4 fruit fly cellular contexts compared by ENCODE assay signal in genomic region chr2L:8915709-8916108, dm6.
TF ChIP-seq lines count a peak whose summit lies in the region.

No protein-coding gene starts in this region.

- TF ChIP-seq CTCF in whole organism, embryonic (GFP tag; optimal IDR thresholded peaks at IDR 0.05; lab: Kevin White, UChicago): no peak

TF ChIP-seq in whole organism, 6 proteins besides CTCF, POLR2A, EP300 and RAD21:
- peak; percentile 14 for TF ChIP-seq Dll (optimal IDR thresholded peaks at IDR 0.05; lab: Kevin White, UChicago)
- no peak for TF ChIP-seq EcR (GFP tag; optimal IDR thresholded peaks at IDR 0.05; lab: Kevin White, UChicago)
- no peak for TF ChIP-seq psq (optimal IDR thresholded peaks at IDR 0.05; lab: Kevin White, UChicago)
- no peak for TF ChIP-seq usp (GFP tag; optimal IDR thresholded peaks at IDR 0.05; lab: Kevin White, UChicago)
- TF ChIP-seq CG8478 (optimal IDR thresholded peaks at IDR 0.05; lab: Kevin White, UChicago): no peak
- no peak for TF ChIP-seq pan (optimal IDR thresholded peaks at IDR 0.05; lab: Kevin White, UChicago)

TF ChIP-seq in whole organism, embryonic, 481 proteins besides CTCF, POLR2A, EP300 and RAD21:
- TF ChIP-seq CG12769 (tag; optimal IDR thresholded peaks at IDR 0.05; lab: Kevin White, UChicago) (peak; percentile 4), schlank (tag; optimal IDR thresholded peaks at IDR 0.05; lab: Kevin White, UChicago) (no peak), crol (GFP tag; IDR thresholded peaks at IDR 0.05; lab: Robert Waterston, UW) (peak; percentile 54; the same call in 1 of the 2 replicates)

TF ChIP-seq in whole organism, prepupa, 60 proteins besides CTCF, POLR2A, EP300 and RAD21:
- TF ChIP-seq ss (GFP tag; optimal IDR thresholded peaks at IDR 0.05; lab: Kevin White, UChicago) (peak in 1 of 2 experiments; percentile 64), Eip78C (GFP tag; lab: Kevin White, UChicago) (no peak), CG10669 (GFP tag; optimal IDR thresholded peaks at IDR 0.05; lab: Kevin White, UChicago) (no peak), CG31627 (GFP tag; optimal IDR thresholded peaks at IDR 0.05; lab: Kevin White, UChicago) (no peak), CG1621 (tag; optimal IDR thresholded peaks at IDR 0.05; lab: Kevin White, UChicago) (peak; percentile 53)

TF ChIP-seq in whole organism, pupa, 21 proteins besides CTCF, POLR2A, EP300 and RAD21:
- TF ChIP-seq EcR (GFP tag; optimal IDR thresholded peaks at IDR 0.05; lab: Kevin White, UChicago) (no peak), CG4496 (GFP tag; IDR thresholded peaks at IDR 0.05; lab: Robert Waterston, UW) (no peak), CG34367 (tag; optimal IDR thresholded peaks at IDR 0.05; lab: Kevin White, UChicago) (no peak), CG13204 (GFP tag; optimal IDR thresholded peaks at IDR 0.05; lab: Kevin White, UChicago) (peak; percentile 87), gl (tag; optimal IDR thresholded peaks at IDR 0.05; lab: Kevin White, UChicago) (no peak), CG14655 (GFP tag; optimal IDR thresholded peaks at IDR 0.05; lab: Kevin White, UChicago) (no peak), Pif1A (GFP tag; optimal IDR thresholded peaks at IDR 0.05; lab: Kevin White, UChicago) (no peak)
TF ChIP-seq in whole organism, pupa: peak in this region for 1.
